Worm (Caenorhabditis elegans): ENCODE measurements around the gene F59A6.11.
A peak's percentile ranks its signal among the peaks of the same experiment; 100 is the strongest.

Gene F59A6.11

ce11 chrII:5047279-5047678 is 48.7 kb upstream of the F59A6.11 start (continued):
- TF ChIP-seq mdl-1 (tag; optimal IDR thresholded peaks at IDR 0.05) (peak in 1 of 2 experiments; percentile 6), snu-23 (GFP tag; optimal IDR thresholded peaks at IDR 0.05) (peak; percentile 37), ama-1 (optimal IDR thresholded peaks at IDR 0.05) (no peak), nhr-12 (tag; optimal IDR thresholded peaks at IDR 0.05) (no peak), ceh-63 (GFP tag; optimal IDR thresholded peaks at IDR 0.05) (no peak), dpl-1 (GFP tag; optimal IDR thresholded peaks at IDR 0.05) (no peak), hlh-4 (tag; optimal IDR thresholded peaks at IDR 0.05) (no peak), efl-1 (optimal IDR thresholded peaks at IDR 0.05) (peak; percentile 16 to 51), efl-1 (GFP tag; optimal IDR thresholded peaks at IDR 0.05 in 1 of 2) (peak; percentile 10 to 86), aha-1 (tag; optimal IDR thresholded peaks at IDR 0.05) (no peak), unc-130 (tag; optimal IDR thresholded peaks at IDR 0.05) (no peak), mab-9 (GFP tag; IDR thresholded peaks at IDR 0.05) (no peak), C34B4.2 (tag; optimal IDR thresholded peaks at IDR 0.05) (no peak), lin-13 (GFP tag; optimal IDR thresholded peaks at IDR 0.05) (no peak), nhr-20 (tag; optimal IDR thresholded peaks at IDR 0.05) (no peak), ceh-8 (GFP tag; optimal IDR thresholded peaks at IDR 0.05) (no peak), ets-5 (GFP tag; IDR thresholded peaks at IDR 0.05) (no peak), lin-35 (GFP tag; optimal IDR thresholded peaks at IDR 0.05) (peak; percentile 12 to 14), sox-4 (tag; optimal IDR thresholded peaks at IDR 0.05) (no peak), lir-3 (tag; optimal IDR thresholded peaks at IDR 0.05; ENCODE audit: poor library complexity) (no peak), nhr-90 (tag; optimal IDR thresholded peaks at IDR 0.05; ENCODE audit: poor library complexity) (no peak), pqm-1 (tag; optimal IDR thresholded peaks at IDR 0.05) (no peak), jun-1 (tag; optimal IDR thresholded peaks at IDR 0.05) (no peak), nhr-11 (tag; optimal IDR thresholded peaks at IDR 0.05) (no peak), C16A3.4 (tag; optimal IDR thresholded peaks at IDR 0.05) (no peak), alr-1 (tag; optimal IDR thresholded peaks at IDR 0.05; ENCODE audit: borderline replicate concordance) (no peak), egl-27 (tag; optimal IDR thresholded peaks at IDR 0.05) (no peak), fkh-4 (tag; optimal IDR thresholded peaks at IDR 0.05; ENCODE audit: borderline replicate concordance) (no peak), dsc-1 (tag; optimal IDR thresholded peaks at IDR 0.05) (no peak), C04F5.9 (tag; optimal IDR thresholded peaks at IDR 0.05) (no peak), nhr-19 (GFP tag; conservative IDR thresholded peaks at IDR 0.05) (no peak), fos-1 (tag; optimal IDR thresholded peaks at IDR 0.05) (no peak), lsy-2 (tag; optimal IDR thresholded peaks at IDR 0.05) (peak in 1 of 2 experiments; percentile 29), F16B12.6 (tag; optimal IDR thresholded peaks at IDR 0.05) (no peak)

- TF ChIP-seq pqm-1 (tag; optimal IDR thresholded peaks at IDR 0.05) (no peak), sox-4 (tag; optimal IDR thresholded peaks at IDR 0.05) (no peak), C34B4.2 (tag; optimal IDR thresholded peaks at IDR 0.05) (no peak), lin-39 (tag; optimal IDR thresholded peaks at IDR 0.05) (no peak), lin-14 (GFP tag; optimal IDR thresholded peaks at IDR 0.05) (peak; percentile 58), nhr-20 (tag; optimal IDR thresholded peaks at IDR 0.05) (no peak), mep-1 (tag; optimal IDR thresholded peaks at IDR 0.05) (no peak), fkh-10 (GFP tag; optimal IDR thresholded peaks at IDR 0.05) (peak; percentile 87)
These were observed 47.9 kb upstream of the F59A6.11 start for ce11 chrII:5046209-5047200.

ce11 chrII:5042381-5042930 is 43.9 kb upstream of the F59A6.11 start:
- TF ChIP-seq fkh-8 (tag; optimal IDR thresholded peaks at IDR 0.05): peak; percentile 36
- TF ChIP-seq nhr-237 (tag; optimal IDR thresholded peaks at IDR 0.05): no peak
- no peak for TF ChIP-seq lin-15B (tag; optimal IDR thresholded peaks at IDR 0.05)
- TF ChIP-seq ceh-82 (tag; optimal IDR thresholded peaks at IDR 0.05): peak in 1 of 3 experiments; percentile 47
- peak; percentile 57 for TF ChIP-seq unc-86 (tag; optimal IDR thresholded peaks at IDR 0.05)
- TF ChIP-seq efl-1 (optimal IDR thresholded peaks at IDR 0.05): no peak
- peak in 1 of 2 experiments; percentile 62 for TF ChIP-seq efl-1 (GFP tag; optimal IDR thresholded peaks at IDR 0.05 in 1 of 2)
- TF ChIP-seq nhr-28 (tag; optimal IDR thresholded peaks at IDR 0.05): no peak
- TF ChIP-seq mep-1 (tag; optimal IDR thresholded peaks at IDR 0.05): peak; percentile 8
- peak; percentile 8 for TF ChIP-seq snu-23 (GFP tag; optimal IDR thresholded peaks at IDR 0.05)
- peak in 1 of 2 experiments; percentile 28 for TF ChIP-seq lsy-2 (tag; optimal IDR thresholded peaks at IDR 0.05)
- TF ChIP-seq egl-27 (tag; optimal IDR thresholded peaks at IDR 0.05): no peak
- peak; percentile 14 for TF ChIP-seq nhr-71 (tag; optimal IDR thresholded peaks at IDR 0.05)
- peak; percentile 63 for TF ChIP-seq fkh-10 (GFP tag; optimal IDR thresholded peaks at IDR 0.05)
- TF ChIP-seq lin-14 (GFP tag; optimal IDR thresholded peaks at IDR 0.05): peak; percentile 78
